Worm (Caenorhabditis elegans): Measurements from ENCODE around the gene F26F12.3.

DNA sequence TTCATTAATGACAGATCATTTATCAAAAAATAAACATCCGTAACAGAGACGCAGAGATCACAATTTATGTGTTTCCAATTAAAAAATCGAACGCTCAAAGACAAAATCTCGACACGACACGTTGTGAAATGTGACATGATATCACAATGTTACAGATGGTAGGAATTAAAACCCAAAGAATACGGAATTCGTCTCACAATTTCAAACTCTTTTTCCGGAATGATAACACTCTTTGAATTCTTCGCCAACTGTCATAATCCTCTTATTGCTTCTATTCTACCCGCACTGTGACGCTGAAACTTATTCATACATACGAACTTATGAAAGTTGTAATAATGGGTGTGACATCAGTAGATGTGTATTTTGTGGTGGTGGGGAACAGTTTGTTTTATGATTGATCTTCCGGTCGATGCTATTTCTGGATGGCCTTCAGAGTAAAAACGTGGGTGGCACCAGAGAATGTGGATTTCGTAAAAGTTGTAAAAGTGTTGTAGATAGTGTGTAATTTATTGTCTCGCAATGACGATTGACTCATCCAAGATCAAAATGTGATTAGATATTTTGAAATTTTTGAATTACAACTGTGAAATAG lies 29.0 kb downstream of the F26F12.3 start:
- TF ChIP-seq lin-38 (GFP tag; IDR thresholded peaks at IDR 0.05): no peak
- peak; percentile 68 for TF ChIP-seq nhr-28 (tag; optimal IDR thresholded peaks at IDR 0.05)
- no peak for TF ChIP-seq ztf-11 (tag; optimal IDR thresholded peaks at IDR 0.05)
- TF ChIP-seq daf-19 (GFP tag; conservative IDR thresholded peaks at IDR 0.05): no peak
- no peak for TF ChIP-seq ceh-62 (tag; optimal IDR thresholded peaks at IDR 0.05)
- TF ChIP-seq unc-62 (GFP tag; optimal IDR thresholded peaks at IDR 0.05 in 1 of 2): peak in 1 of 2 experiments; percentile 90
- no peak for TF ChIP-seq unc-62 (tag; optimal IDR thresholded peaks at IDR 0.05)
- TF ChIP-seq nhr-111 (GFP tag; optimal IDR thresholded peaks at IDR 0.05): no peak
- TF ChIP-seq snpc-4 (tag; optimal IDR thresholded peaks at IDR 0.05): no peak
- no peak for TF ChIP-seq lir-3 (tag; optimal IDR thresholded peaks at IDR 0.05)
- no peak for TF ChIP-seq nhr-41 (GFP tag; IDR thresholded peaks at IDR 0.05)

All from whole organism, L4 larva.